Worm (Caenorhabditis elegans) whole organism, L2 larva: Measurements from ENCODE around the gene F10G2.4.

ENCODE experiments used
- egl-27 ChIP-seq: sonication (generic microtip); optimal IDR thresholded peaks from 3 replicates; lab custom pipeline; 2017; ENCODE audit warnings: missing biosample characterization, missing genetic modification reagents, missing genetic modification characterization
- snpc-4 ChIP-seq: fragments of 150-350 bp; optimal IDR thresholded peaks from 2 replicates; lab custom pipeline; 2014; ENCODE audit warnings: missing biosample characterization, missing genetic modification characterization
- ztf-11 ChIP-seq: sonication (generic microtip); optimal IDR thresholded peaks from 2 replicates; lab custom pipeline; 2017; ENCODE audit warnings: missing biosample characterization, missing genetic modification characterization

DNA sequence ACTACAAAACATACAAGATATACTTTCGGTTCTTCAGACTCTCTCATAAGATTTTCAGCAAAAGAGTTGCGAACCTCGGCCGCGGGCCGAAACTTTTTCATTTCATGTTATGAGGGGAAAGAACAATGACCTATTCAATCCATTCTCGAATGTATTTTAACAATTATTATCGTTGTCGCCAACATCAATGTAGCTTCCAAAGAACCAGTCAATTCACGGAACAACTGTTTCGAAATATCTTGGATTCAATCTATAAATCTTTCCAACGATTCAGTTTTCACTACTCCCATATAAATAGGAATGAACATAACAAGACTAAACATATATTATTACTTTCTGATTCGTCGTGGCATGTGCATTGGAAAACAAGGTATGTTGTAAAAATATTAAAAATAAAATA is 19.9 kb upstream of the F10G2.4 start, which contains the start of gene F07G11.1:
- no peak for TF ChIP-seq egl-27 (tag; lab: Kevin White, UChicago)
- no peak for TF ChIP-seq ztf-11 (tag; lab: Kevin White, UChicago)
- TF ChIP-seq snpc-4: no peak
